Fruit fly (Drosophila melanogaster) whole organism, embryonic: ENCODE measurements around the gene CG4017.

ENCODE experiments used
- CG11247 ChIP-seq: fragments of 200-800 bp; sonication (Bioruptor generic); IDR thresholded peaks from 2 replicates; pipeline ENCODE4 v1.3.6; 2022; ENCODE audit warnings: missing biosample characterization, missing genetic modification characterization
- CG12219 ChIP-seq: fragments of 200-800 bp; sonication (Bioruptor generic); optimal IDR thresholded peaks from 3 replicates; lab custom pipeline; 2018; ENCODE audit warnings: missing biosample characterization, mild to moderate bottlenecking, missing genetic modification characterization
- CG1233 ChIP-seq: fragments of 200-800 bp; sonication (Bioruptor generic); optimal IDR thresholded peaks from 4 replicates; lab custom pipeline; 2018; ENCODE audit warnings: missing biosample characterization, mild to moderate bottlenecking, missing genetic modification characterization
- CG13123 ChIP-seq: fragments of 200-800 bp; sonication (Bioruptor generic); optimal IDR thresholded peaks from 2 replicates; lab custom pipeline; 2016; ENCODE audit warnings: missing biosample characterization, missing genetic modification characterization
- CG13287 ChIP-seq: fragments of 200-800 bp; sonication (Bioruptor generic); IDR thresholded peaks from 2 replicates; pipeline ENCODE4 v1.3.6; 2022; ENCODE audit warnings: missing biosample characterization, missing genetic modification characterization; ENCODE audit not compliant: partially characterized antibody
- CG13296 ChIP-seq: fragments of 200-800 bp; sonication (Bioruptor generic); optimal IDR thresholded peaks from 3 replicates; lab custom pipeline; 2018; ENCODE audit warnings: missing biosample characterization, mild to moderate bottlenecking, missing genetic modification characterization
- CG13775 ChIP-seq: fragments of 200-800 bp; sonication (Bioruptor generic); optimal IDR thresholded peaks from 3 replicates; lab custom pipeline; 2017; ENCODE audit warnings: missing biosample characterization, mild to moderate bottlenecking, missing genetic modification characterization
- CG14965 ChIP-seq: fragments of 200-800 bp; sonication (Bioruptor generic); optimal IDR thresholded peaks from 2 replicates; lab custom pipeline; 2016; ENCODE audit warnings: missing biosample characterization, missing genetic modification characterization, borderline replicate concordance
- CG15269 ChIP-seq: fragments of 200-800 bp; sonication (Bioruptor generic); optimal IDR thresholded peaks from 2 replicates; lab custom pipeline; 2018; ENCODE audit warnings: missing biosample characterization, mild to moderate bottlenecking, missing genetic modification characterization, moderate library complexity
- CG15696 ChIP-seq: fragments of 200-800 bp; sonication (Bioruptor generic); optimal IDR thresholded peaks from 2 replicates; lab custom pipeline; 2019; ENCODE audit warnings: missing biosample characterization, mild to moderate bottlenecking, missing genetic modification characterization, moderate library complexity
- CG16863 ChIP-seq: fragments of 200-800 bp; sonication (Bioruptor generic); optimal IDR thresholded peaks from 3 replicates; lab custom pipeline; 2016; ENCODE audit warnings: missing biosample characterization, missing genetic modification characterization
- CG17568 ChIP-seq: fragments of 200-800 bp; sonication (Bioruptor generic); optimal IDR thresholded peaks from 2 replicates; lab custom pipeline; 2018; ENCODE audit warnings: missing biosample characterization, mild to moderate bottlenecking, missing genetic modification characterization, moderate library complexity
- CG17912 ChIP-seq: fragments of 200-800 bp; sonication (Bioruptor generic); optimal IDR thresholded peaks from 2 replicates; lab custom pipeline; 2018; ENCODE audit warnings: missing biosample characterization, mild to moderate bottlenecking, missing genetic modification characterization
- CG3163 ChIP-seq: fragments of 200-800 bp; sonication (Bioruptor generic); optimal IDR thresholded peaks from 3 replicates; lab custom pipeline; 2016; ENCODE audit warnings: missing biosample characterization, missing genetic modification characterization
- CG32532 ChIP-seq: fragments of 200-800 bp; sonication (Bioruptor generic); IDR thresholded peaks from 2 replicates; pipeline ENCODE4 v1.3.6; 2022; ENCODE audit warnings: missing biosample characterization, missing genetic modification characterization
- CG3281 ChIP-seq: fragments of 200-800 bp; sonication (Bioruptor generic); optimal IDR thresholded peaks from 3 replicates; lab custom pipeline; 2017; ENCODE audit warnings: missing biosample characterization, mild to moderate bottlenecking, missing genetic modification characterization
- CG33557 ChIP-seq: fragments of 200-800 bp; sonication (Bioruptor generic); optimal IDR thresholded peaks from 2 replicates; lab custom pipeline; 2019; ENCODE audit warnings: missing biosample characterization, mild to moderate bottlenecking, missing genetic modification characterization, moderate library complexity
- CG4404 ChIP-seq: fragments of 200-800 bp; sonication (Bioruptor generic); IDR thresholded peaks from 2 replicates; pipeline ENCODE4 v1.3.6; 2022; ENCODE audit warnings: missing biosample characterization, missing genetic modification characterization
- CG4730 ChIP-seq: fragments of 200-800 bp; sonication (Bioruptor generic); IDR thresholded peaks from 2 replicates; pipeline ENCODE4 v1.3.6; 2022; ENCODE audit warnings: missing biosample characterization, missing genetic modification characterization
- CG5953 ChIP-seq: fragments of 200-800 bp; sonication (Bioruptor generic); IDR thresholded peaks from 2 replicates; pipeline ENCODE4 v1.3.6; 2022; ENCODE audit warnings: missing biosample characterization, missing genetic modification characterization
- CG6791 ChIP-seq: fragments of 200-800 bp; sonication (Bioruptor generic); IDR thresholded peaks from 3 replicates; pipeline ENCODE4 v1.3.6; 2022; ENCODE audit warnings: missing biosample characterization, missing genetic modification characterization; ENCODE audit not compliant: partially characterized antibody
- CG7357 ChIP-seq: fragments of 200-800 bp; sonication (Bioruptor generic); IDR thresholded peaks from 3 replicates; pipeline ENCODE4 v1.3.6; 2022; ENCODE audit warnings: missing biosample characterization, missing genetic modification characterization
- CG7839 ChIP-seq: fragments of 200-800 bp; sonication (Bioruptor generic); optimal IDR thresholded peaks from 3 replicates; lab custom pipeline; 2018; ENCODE audit warnings: missing biosample characterization, mild to moderate bottlenecking, missing genetic modification characterization, moderate library complexity
- Camta ChIP-seq: fragments of 200-800 bp; sonication (Bioruptor generic); optimal IDR thresholded peaks from 2 replicates; lab custom pipeline; 2016; ENCODE audit warnings: missing biosample characterization, missing genetic modification characterization
- Dp ChIP-seq: fragments of 200-800 bp; sonication (Bioruptor generic); optimal IDR thresholded peaks from 2 replicates; lab custom pipeline; 2018; ENCODE audit warnings: missing biosample characterization, mild to moderate bottlenecking, missing genetic modification characterization, moderate library complexity
- E2f2 ChIP-seq: fragments of 200-800 bp; sonication (Bioruptor generic); IDR thresholded peaks from 2 replicates; pipeline ENCODE4 v1.3.6; 2022; ENCODE audit warnings: missing biosample characterization, missing genetic modification characterization
- H2.0 ChIP-seq: fragments of 200-800 bp; sonication (Bioruptor generic); IDR thresholded peaks from 2 replicates; pipeline ENCODE4 v1.3.6; 2022; ENCODE audit warnings: missing biosample characterization, missing genetic modification characterization
- HmgZ ChIP-seq: fragments of 200-800 bp; sonication (Bioruptor generic); optimal IDR thresholded peaks from 2 replicates; lab custom pipeline; 2018; ENCODE audit warnings: missing biosample characterization, mild to moderate bottlenecking, missing genetic modification characterization
- NC2α ChIP-seq: fragments of 200-800 bp; sonication (Bioruptor generic); optimal IDR thresholded peaks from 2 replicates; lab custom pipeline; 2016; ENCODE audit warnings: missing biosample characterization, missing genetic modification characterization
- Nf-YB ChIP-seq: fragments of 200-800 bp; sonication (Bioruptor generic); optimal IDR thresholded peaks from 3 replicates; lab custom pipeline; 2019; ENCODE audit warnings: missing biosample characterization, mild to moderate bottlenecking, missing genetic modification characterization, moderate library complexity
- Nf-YC ChIP-seq: fragments of 200-800 bp; optimal IDR thresholded peaks from 3 replicates; lab custom pipeline; 2019; ENCODE audit warnings: missing biosample characterization, mild to moderate bottlenecking, missing genetic modification characterization, moderate library complexity
- Rx ChIP-seq: fragments of 200-800 bp; sonication (Bioruptor generic); IDR thresholded peaks from 2 replicates; pipeline ENCODE4 v1.3.6; 2022; ENCODE audit warnings: missing biosample characterization, missing genetic modification characterization
- ash1 ChIP-seq: fragments of 200-800 bp; sonication (Bioruptor generic); optimal IDR thresholded peaks from 2 replicates; lab custom pipeline; 2018; ENCODE audit warnings: missing biosample characterization, mild to moderate bottlenecking, missing genetic modification characterization
- gem ChIP-seq: fragments of 200-800 bp; sonication (Bioruptor generic); optimal IDR thresholded peaks from 2 replicates; lab custom pipeline; 2019; ENCODE audit warnings: missing biosample characterization, mild to moderate bottlenecking, missing genetic modification characterization, moderate library complexity
- gro ChIP-seq: fragments of 200-800 bp; sonication (Bioruptor generic); optimal IDR thresholded peaks from 2 replicates; lab custom pipeline; 2016; ENCODE audit warnings: missing biosample characterization, missing genetic modification characterization
- hkb ChIP-seq, 2 experiments: fragments of 200-800 bp in 1 of 2; fragments of >200 bp in 1 of 2; sonication (Bioruptor generic) in 1 of 2; IDR thresholded peaks in 1 of 2; optimal IDR thresholded peaks in 1 of 2; 2 replicates each; pipeline versions ENCODE4 v1.3.6 to Lab custom; 2017 to 2022; ENCODE audit warnings: missing biosample characterization in 1 of 2, missing genetic modification characterization in 1 of 2
- kay ChIP-seq: fragments of 200-800 bp; sonication (Bioruptor generic); optimal IDR thresholded peaks from 2 replicates; lab custom pipeline; 2016; ENCODE audit warnings: missing biosample characterization, missing genetic modification characterization
- luna ChIP-seq: fragments of 200-800 bp; sonication (Bioruptor generic); optimal IDR thresholded peaks from 2 replicates; lab custom pipeline; 2016; ENCODE audit warnings: missing biosample characterization, missing genetic modification characterization
- nau ChIP-seq: fragments of 200-800 bp; sonication (Bioruptor generic); optimal IDR thresholded peaks from 3 replicates; lab custom pipeline; 2017; ENCODE audit warnings: missing biosample characterization, mild to moderate bottlenecking, missing genetic modification characterization, missing genetic modification reagents
- nom ChIP-seq: fragments of 200-800 bp; sonication (Bioruptor generic); optimal IDR thresholded peaks from 2 replicates; lab custom pipeline; 2017; ENCODE audit warnings: missing biosample characterization, missing genetic modification characterization, mild to moderate bottlenecking, moderate library complexity, missing genetic modification reagents
- oc ChIP-seq: fragments of 200-800 bp; sonication (Bioruptor generic); optimal IDR thresholded peaks from 2 replicates; lab custom pipeline; 2018; ENCODE audit warnings: missing biosample characterization, mild to moderate bottlenecking, missing genetic modification characterization, moderate library complexity
- scrt ChIP-seq: fragments of 200-800 bp; sonication (Bioruptor generic); optimal IDR thresholded peaks from 2 replicates; lab custom pipeline; 2018; ENCODE audit warnings: missing biosample characterization, mild to moderate bottlenecking, missing genetic modification characterization, moderate library complexity
- sd ChIP-seq: fragments of 200-800 bp; sonication (Bioruptor generic); optimal IDR thresholded peaks from 3 replicates; lab custom pipeline; 2018; ENCODE audit warnings: missing biosample characterization, mild to moderate bottlenecking, missing genetic modification characterization, moderate library complexity
- sens ChIP-seq: fragments of 200-800 bp; sonication (Bioruptor generic); peaks from one replicate; lab custom pipeline; 2016; ENCODE audit warnings: missing biosample characterization, missing genetic modification characterization
- sens-2 ChIP-seq: fragments of 200-800 bp; sonication (Bioruptor generic); IDR thresholded peaks from 2 replicates; pipeline ENCODE4 v1.3.6; 2022; ENCODE audit warnings: missing biosample characterization, missing genetic modification characterization
- sisA ChIP-seq: fragments of 200-800 bp; sonication (Bioruptor generic); IDR thresholded peaks from 2 replicates; pipeline ENCODE4 v1.3.6; 2022; ENCODE audit warnings: missing biosample characterization, missing genetic modification characterization
- slbo ChIP-seq: fragments of 200-800 bp; sonication (Bioruptor generic); IDR thresholded peaks from 2 replicates; pipeline ENCODE4 v1.3.6; 2022; ENCODE audit warnings: missing biosample characterization, missing genetic modification characterization
- slp2 ChIP-seq: fragments of 200-800 bp; sonication (Bioruptor generic); optimal IDR thresholded peaks from 2 replicates; lab custom pipeline; 2016; ENCODE audit warnings: missing biosample characterization, missing genetic modification characterization
- ssp ChIP-seq: fragments of 200-800 bp; sonication (Bioruptor generic); IDR thresholded peaks from 2 replicates; pipeline ENCODE4 v1.3.6; 2022; ENCODE audit warnings: missing biosample characterization, missing genetic modification characterization
- vvl ChIP-seq: fragments of 200-800 bp; sonication (Bioruptor generic); IDR thresholded peaks from 2 replicates; pipeline ENCODE4 v1.3.6; 2022; ENCODE audit warnings: missing biosample characterization, missing genetic modification characterization

CG4017 gene

dm6 chr2L:9782176-9782581, 15.3 kb downstream of the CG4017 start, which contains the start of gene IP3K1 (continued):
- no peak for TF ChIP-seq ssp (GFP tag; lab: Robert Waterston, UW)
- TF ChIP-seq Camta (GFP tag; lab: Kevin White, UChicago): no peak
- TF ChIP-seq scrt (GFP tag; lab: Kevin White, UChicago): peak; percentile 15
- TF ChIP-seq E2f2 (GFP tag; lab: Robert Waterston, UW): peak; percentile 45; the same call in 1 of the 2 replicates
- TF ChIP-seq gem (tag; lab: Kevin White, UChicago): no peak
- no peak for TF ChIP-seq CG1233 (GFP tag; lab: Kevin White, UChicago)
- no peak for TF ChIP-seq CG4404 (GFP tag; lab: Robert Waterston, UW)
- TF ChIP-seq CG32532 (GFP tag; lab: Robert Waterston, UW): peak; percentile 83
- peak; percentile 73 for TF ChIP-seq HmgZ
- TF ChIP-seq CG7839 (tag; lab: Kevin White, UChicago): peak; percentile 17
- 0 out of 2 replicates have a peak, but pooled peaks have one; percentile 15 for TF ChIP-seq sens-2 (GFP tag; lab: Robert Waterston, UW)
- no peak for TF ChIP-seq slp2
- TF ChIP-seq CG13296 (GFP tag; lab: Kevin White, UChicago): peak; percentile 28
- no peak for TF ChIP-seq CG16863 (GFP tag; lab: Kevin White, UChicago)
- TF ChIP-seq Dp (GFP tag; lab: Kevin White, UChicago): no peak
- peak; percentile 64; the same call in 1 of the 3 replicates for TF ChIP-seq CG6791 (GFP tag; lab: Robert Waterston, UW)
- no peak for TF ChIP-seq sisA (GFP tag; lab: Robert Waterston, UW)
- no peak for TF ChIP-seq hkb (optimal IDR thresholded peaks at IDR 0.05; lab: Kevin White, UChicago)
- TF ChIP-seq hkb (GFP tag; IDR thresholded peaks at IDR 0.05; lab: Robert Waterston, UW): peak; percentile 63; the same call in 1 of the 2 replicates
- no peak for TF ChIP-seq kay (GFP tag; lab: Kevin White, UChicago)
- peak; percentile 55 for TF ChIP-seq CG15269
- peak; percentile 57; the same call in 1 of the 2 replicates for TF ChIP-seq CG5953 (GFP tag; lab: Robert Waterston, UW)
- no peak for TF ChIP-seq CG7357 (GFP tag; lab: Robert Waterston, UW)
- TF ChIP-seq Rx (GFP tag; lab: Robert Waterston, UW): no peak
- TF ChIP-seq nau (GFP tag; lab: Kevin White, UChicago): peak; percentile 52
- peak; percentile 54 for TF ChIP-seq CG3281 (GFP tag; lab: Kevin White, UChicago)
- TF ChIP-seq CG13123 (GFP tag; lab: Kevin White, UChicago): no peak
- peak; percentile 79 for TF ChIP-seq vvl (GFP tag; lab: Robert Waterston, UW)
- no peak for TF ChIP-seq CG3163 (GFP tag; lab: Kevin White, UChicago)
- TF ChIP-seq CG17912 (GFP tag; lab: Kevin White, UChicago): peak; percentile 72
- TF ChIP-seq CG4730: no peak
- peak; percentile 55 for TF ChIP-seq slbo (GFP tag; lab: Robert Waterston, UW)
- TF ChIP-seq CG11247: peak; percentile 48; the same call in 1 of the 2 replicates
- TF ChIP-seq CG15696 (tag; lab: Kevin White, UChicago): no peak
- peak; percentile 8 for TF ChIP-seq ash1 (GFP tag; lab: Kevin White, UChicago)
- TF ChIP-seq sd: peak; percentile 53
- peak; percentile 85 for TF ChIP-seq nom
- peak; percentile 17 for TF ChIP-seq CG13775 (GFP tag; lab: Kevin White, UChicago)
- TF ChIP-seq NC2α (GFP tag; lab: Kevin White, UChicago): peak; percentile 28
- TF ChIP-seq H2.0 (GFP tag; lab: Robert Waterston, UW): no peak
- TF ChIP-seq sens (GFP tag; lab: Kevin White, UChicago): peak; percentile 87
- peak; percentile 32 for TF ChIP-seq CG17568 (GFP tag; lab: Kevin White, UChicago)
- TF ChIP-seq Nf-YB: no peak
- peak; percentile 82 for TF ChIP-seq gro (GFP tag; lab: Kevin White, UChicago)
- peak; percentile 39 for TF ChIP-seq oc (tag; lab: Kevin White, UChicago)
- peak; percentile 56 for TF ChIP-seq Nf-YC
- TF ChIP-seq CG13287 (GFP tag; lab: Robert Waterston, UW): peak; percentile 66
- peak; percentile 24 for TF ChIP-seq CG12219 (GFP tag; lab: Kevin White, UChicago)
- no peak for TF ChIP-seq luna (GFP tag; lab: Kevin White, UChicago)
- TF ChIP-seq CG14965 (GFP tag; lab: Kevin White, UChicago): no peak
- peak; percentile 14 for TF ChIP-seq CG33557 (GFP tag; lab: Kevin White, UChicago)
